Comparison of ENCODE assay signal across 7 fruit fly cellular contexts in the genomic region with DNA sequence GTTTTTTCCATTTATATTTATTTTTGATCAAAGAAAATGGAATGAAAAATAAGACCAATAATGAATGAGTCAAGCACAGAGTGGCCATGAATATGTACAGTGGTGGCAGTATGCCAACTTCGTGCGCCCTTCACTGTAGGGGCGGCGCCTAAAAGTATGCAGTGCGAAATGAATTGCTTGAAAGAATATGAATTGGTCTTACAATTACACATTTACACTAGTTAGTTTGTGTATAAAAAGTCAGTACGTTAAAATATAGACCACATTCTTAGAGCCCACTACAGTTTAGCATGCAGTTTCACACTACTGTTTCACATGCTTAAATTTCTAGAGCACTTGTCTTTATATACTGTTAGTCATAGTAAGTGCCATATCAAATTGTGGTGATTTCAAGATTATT.
TF ChIP-seq lines count a peak whose summit lies in the region.

No protein-coding gene starts in this region.

- peak; percentile 60 to 63 for TF ChIP-seq CTCF in S2 (optimal IDR thresholded peaks at IDR 0.05; lab: Kevin White, UChicago)
- TF ChIP-seq CTCF in whole organism, embryonic (GFP tag; optimal IDR thresholded peaks at IDR 0.05; lab: Kevin White, UChicago), result peak; percentile 83

TF ChIP-seq in Kc167, 6 proteins besides CTCF, POLR2A, EP300 and RAD21:
- TF ChIP-seq h (optimal IDR thresholded peaks at IDR 0.05; lab: Kevin White, UChicago) (peak; percentile 71), Sin3A (optimal IDR thresholded peaks at IDR 0.05; lab: Kevin White, UChicago) (no peak), psq (optimal IDR thresholded peaks at IDR 0.05; lab: Kevin White, UChicago) (no peak)

TF ChIP-seq in whole organism, adult, 20 proteins besides CTCF, POLR2A, EP300 and RAD21:
- TF ChIP-seq toe (GFP tag; optimal IDR thresholded peaks at IDR 0.05; lab: Kevin White, UChicago) (peak; percentile 26), CG7045 (GFP tag; optimal IDR thresholded peaks at IDR 0.05; lab: Kevin White, UChicago) (no peak), CG11617 (GFP tag; optimal IDR thresholded peaks at IDR 0.05; lab: Kevin White, UChicago) (no peak), CG12768 (GFP tag; optimal IDR thresholded peaks at IDR 0.05; lab: Kevin White, UChicago) (no peak), Hr96 (GFP tag; optimal IDR thresholded peaks at IDR 0.05; lab: Kevin White, UChicago) (no peak), pad (GFP tag; optimal IDR thresholded peaks at IDR 0.05; lab: Kevin White, UChicago) (no peak), tj (GFP tag; optimal IDR thresholded peaks at IDR 0.05; lab: Kevin White, UChicago) (no peak), Crg-1 (GFP tag; optimal IDR thresholded peaks at IDR 0.05; lab: Kevin White, UChicago) (no peak), CG5204 (GFP tag; optimal IDR thresholded peaks at IDR 0.05; lab: Kevin White, UChicago) (no peak), Mnt (GFP tag; optimal IDR thresholded peaks at IDR 0.05; lab: Kevin White, UChicago) (no peak), bab1 (GFP tag; optimal IDR thresholded peaks at IDR 0.05; lab: Kevin White, UChicago) (peak; percentile 16), CG1620 (GFP tag; optimal IDR thresholded peaks at IDR 0.05; lab: Kevin White, UChicago) (peak; percentile 9), ovo (GFP tag; optimal IDR thresholded peaks at IDR 0.05; lab: Kevin White, UChicago) (no peak), CG7101 (tag; optimal IDR thresholded peaks at IDR 0.05; lab: Kevin White, UChicago) (no peak)

TF ChIP-seq in whole organism, embryonic, 481 proteins besides CTCF, POLR2A, EP300 and RAD21 (continues in another document):
- TF ChIP-seq gcm (GFP tag; optimal IDR thresholded peaks at IDR 0.05; lab: Kevin White, UChicago), result no peak
- TF ChIP-seq ap (GFP tag; IDR thresholded peaks at IDR 0.05; lab: Robert Waterston, UW), result no peak
- TF ChIP-seq CG16779 (GFP tag; IDR thresholded peaks at IDR 0.05; lab: Robert Waterston, UW), result no peak
- TF ChIP-seq CG7987 (GFP tag; optimal IDR thresholded peaks at IDR 0.05; lab: Kevin White, UChicago), result no peak
- TF ChIP-seq chn (GFP tag; optimal IDR thresholded peaks at IDR 0.05; lab: Kevin White, UChicago), result peak; percentile 10
- TF ChIP-seq bbx (GFP tag; IDR thresholded peaks at IDR 0.05; lab: Robert Waterston, UW; ENCODE audit: partially characterized antibody), result no peak
- no peak for TF ChIP-seq Ada2b (GFP tag; IDR thresholded peaks at IDR 0.05; lab: Robert Waterston, UW)
- TF ChIP-seq dpn (GFP tag; optimal IDR thresholded peaks at IDR 0.05; lab: Kevin White, UChicago), result peak in 1 of 2 experiments; percentile 2
- peak; percentile 19; the same call in 1 of the 2 replicates for TF ChIP-seq CG32532 (GFP tag; IDR thresholded peaks at IDR 0.05; lab: Robert Waterston, UW)
- no peak for TF ChIP-seq Stat92E (GFP tag; optimal IDR thresholded peaks at IDR 0.05; lab: Kevin White, UChicago)
- no peak for TF ChIP-seq emc (GFP tag; optimal IDR thresholded peaks at IDR 0.05; lab: Kevin White, UChicago)
- no peak for TF ChIP-seq CG17912 (GFP tag; optimal IDR thresholded peaks at IDR 0.05; lab: Kevin White, UChicago)
- TF ChIP-seq CG1024 (GFP tag; IDR thresholded peaks at IDR 0.05; lab: Robert Waterston, UW), result no peak
- no peak for TF ChIP-seq ttk (GFP tag; IDR thresholded peaks at IDR 0.05; lab: Robert Waterston, UW)
- TF ChIP-seq dmrt11E (tag; optimal IDR thresholded peaks at IDR 0.05; lab: Kevin White, UChicago), result no peak
- TF ChIP-seq Hsf (GFP tag; optimal IDR thresholded peaks at IDR 0.05; lab: Kevin White, UChicago), result no peak
- no peak; the same call in 2 of the 3 replicates for TF ChIP-seq CG14860 (GFP tag; IDR thresholded peaks at IDR 0.05; lab: Robert Waterston, UW; ENCODE audit: partially characterized antibody)

TF ChIP-seq in whole organism, prepupa, 60 proteins besides CTCF, POLR2A, EP300 and RAD21 (continues in another document):
- TF ChIP-seq OdsH (GFP tag; optimal IDR thresholded peaks at IDR 0.05; lab: Kevin White, UChicago) (peak; percentile 10), CG7368 (GFP tag; optimal IDR thresholded peaks at IDR 0.05; lab: Kevin White, UChicago) (no peak), CG32006 (GFP tag; optimal IDR thresholded peaks at IDR 0.05; lab: Kevin White, UChicago) (no peak), Sox15 (GFP tag; optimal IDR thresholded peaks at IDR 0.05; lab: Kevin White, UChicago) (no peak), Gug (GFP tag; IDR thresholded peaks at IDR 0.05; lab: Robert Waterston, UW) (no peak), CG34406 (GFP tag; optimal IDR thresholded peaks at IDR 0.05; lab: Kevin White, UChicago) (no peak), CG3919 (GFP tag; optimal IDR thresholded peaks at IDR 0.05; lab: Kevin White, UChicago) (peak; percentile 1), Sox14 (GFP tag; optimal IDR thresholded peaks at IDR 0.05; lab: Kevin White, UChicago) (peak; percentile 4), CG8632 (GFP tag; optimal IDR thresholded peaks at IDR 0.05; lab: Kevin White, UChicago) (no peak), spab (GFP tag; optimal IDR thresholded peaks at IDR 0.05; lab: Kevin White, UChicago) (no peak), CG11902 (GFP tag; optimal IDR thresholded peaks at IDR 0.05; lab: Kevin White, UChicago) (peak; percentile 6), CG31627 (GFP tag; optimal IDR thresholded peaks at IDR 0.05; lab: Kevin White, UChicago) (peak; percentile 23), net (GFP tag; optimal IDR thresholded peaks at IDR 0.05; lab: Kevin White, UChicago) (no peak), dsx (GFP tag; optimal IDR thresholded peaks at IDR 0.05; lab: Kevin White, UChicago; ENCODE audit: poor library complexity, severe bottlenecking) (peak; percentile 37), ss (GFP tag; optimal IDR thresholded peaks at IDR 0.05; lab: Kevin White, UChicago) (no peak), CG6808 (GFP tag; optimal IDR thresholded peaks at IDR 0.05; lab: Kevin White, UChicago) (no peak), CG6163 (GFP tag; IDR thresholded peaks at IDR 0.05; lab: Robert Waterston, UW) (no peak), CG16779 (tag; optimal IDR thresholded peaks at IDR 0.05; lab: Kevin White, UChicago) (no peak), Met (GFP tag; optimal IDR thresholded peaks at IDR 0.05; lab: Kevin White, UChicago) (no peak)

TF ChIP-seq in whole organism, pupa, 21 proteins besides CTCF, POLR2A, EP300 and RAD21:
- TF ChIP-seq D1 (tag; optimal IDR thresholded peaks at IDR 0.05; lab: Kevin White, UChicago), result peak; percentile 56
- TF ChIP-seq CG32121 (GFP tag; IDR thresholded peaks at IDR 0.05; lab: Robert Waterston, UW), result no peak
TF ChIP-seq in whole organism, pupa: peak in this region for 1.

TF ChIP-seq in whole organism, wandering third instar larva, 38 proteins besides CTCF, POLR2A, EP300 and RAD21:
- peak; percentile 25 for TF ChIP-seq Hnf4 (GFP tag; optimal IDR thresholded peaks at IDR 0.05; lab: Kevin White, UChicago)
- TF ChIP-seq foxo (GFP tag; optimal IDR thresholded peaks at IDR 0.05; lab: Kevin White, UChicago), result peak in 1 of 2 experiments; percentile 15
- TF ChIP-seq CrebA (GFP tag; optimal IDR thresholded peaks at IDR 0.05; lab: Kevin White, UChicago; ENCODE audit: borderline replicate concordance), result no peak
- TF ChIP-seq usp (GFP tag; optimal IDR thresholded peaks at IDR 0.05; lab: Kevin White, UChicago), result no peak
- TF ChIP-seq Abd-B (GFP tag; optimal IDR thresholded peaks at IDR 0.05; lab: Kevin White, UChicago), result no peak
- TF ChIP-seq woc (GFP tag; optimal IDR thresholded peaks at IDR 0.05; lab: Kevin White, UChicago), result no peak
- no peak for TF ChIP-seq h (GFP tag; optimal IDR thresholded peaks at IDR 0.05; lab: Kevin White, UChicago)
- TF ChIP-seq Myc (optimal IDR thresholded peaks at IDR 0.05; lab: Kevin White, UChicago), result peak; percentile 64
- TF ChIP-seq Hr83 (GFP tag; optimal IDR thresholded peaks at IDR 0.05; lab: Kevin White, UChicago; ENCODE audit: poor library complexity, severe bottlenecking), result peak; percentile 42
- TF ChIP-seq jim (GFP tag; optimal IDR thresholded peaks at IDR 0.05; lab: Kevin White, UChicago), result no peak
- peak; percentile 32 for TF ChIP-seq Jra (GFP tag; optimal IDR thresholded peaks at IDR 0.05; lab: Kevin White, UChicago)
- TF ChIP-seq CG32264 (GFP tag; optimal IDR thresholded peaks at IDR 0.05; lab: Kevin White, UChicago), result no peak
- TF ChIP-seq fru (GFP tag; optimal IDR thresholded peaks at IDR 0.05; lab: Kevin White, UChicago), result no peak
- TF ChIP-seq dsf (GFP tag; optimal IDR thresholded peaks at IDR 0.05; lab: Kevin White, UChicago; ENCODE audit: borderline replicate concordance), result no peak
- no peak for TF ChIP-seq sage (GFP tag; optimal IDR thresholded peaks at IDR 0.05; lab: Kevin White, UChicago)
- TF ChIP-seq Dif (GFP tag; optimal IDR thresholded peaks at IDR 0.05; lab: Kevin White, UChicago; ENCODE audit: partially characterized antibody), result peak; percentile 30
